Worm (Caenorhabditis elegans) whole organism, L3 larva: ENCODE results near the gene F26A1.19.

Experiments used
- nhr-12 ChIP-seq: fragments of 150-350 bp; optimal IDR thresholded peaks from 2 replicates; lab custom pipeline; 2014; ENCODE audit warnings: missing biosample characterization, missing genetic modification characterization
- sea-2 ChIP-seq: fragments of 150-350 bp; sonication (generic microtip); optimal IDR thresholded peaks from 4 replicates; lab custom pipeline; 2014; ENCODE audit warnings: missing biosample characterization, missing genetic modification reagents, missing genetic modification characterization

DNA sequence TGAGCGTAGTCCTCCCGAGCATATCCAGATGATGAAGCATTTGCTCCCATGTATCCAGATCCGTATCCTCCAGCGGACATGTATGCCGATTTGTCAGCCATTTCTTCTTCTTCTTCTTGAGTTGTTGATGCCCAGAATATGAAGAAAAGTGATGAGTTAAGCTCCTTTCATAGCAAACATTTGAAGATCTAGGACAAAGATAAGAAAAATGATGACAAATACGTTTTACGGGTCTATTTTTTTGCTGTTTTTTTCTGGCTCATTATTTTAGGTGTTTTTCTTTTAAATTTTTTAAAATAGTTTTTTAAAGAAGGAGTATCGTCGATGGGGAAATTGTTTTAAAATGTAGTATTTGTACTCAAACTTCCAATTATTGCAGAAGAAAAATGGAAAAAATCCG lies 7.3 kb upstream of the F26A1.19 start, which contains the start of gene nspd-9:
- no peak for TF ChIP-seq nhr-12 (tag; lab: Kevin White, UChicago)
- TF ChIP-seq sea-2: no peak
